Comparison of ENCODE assay signal across 5 worm cellular contexts in the genomic region with DNA sequence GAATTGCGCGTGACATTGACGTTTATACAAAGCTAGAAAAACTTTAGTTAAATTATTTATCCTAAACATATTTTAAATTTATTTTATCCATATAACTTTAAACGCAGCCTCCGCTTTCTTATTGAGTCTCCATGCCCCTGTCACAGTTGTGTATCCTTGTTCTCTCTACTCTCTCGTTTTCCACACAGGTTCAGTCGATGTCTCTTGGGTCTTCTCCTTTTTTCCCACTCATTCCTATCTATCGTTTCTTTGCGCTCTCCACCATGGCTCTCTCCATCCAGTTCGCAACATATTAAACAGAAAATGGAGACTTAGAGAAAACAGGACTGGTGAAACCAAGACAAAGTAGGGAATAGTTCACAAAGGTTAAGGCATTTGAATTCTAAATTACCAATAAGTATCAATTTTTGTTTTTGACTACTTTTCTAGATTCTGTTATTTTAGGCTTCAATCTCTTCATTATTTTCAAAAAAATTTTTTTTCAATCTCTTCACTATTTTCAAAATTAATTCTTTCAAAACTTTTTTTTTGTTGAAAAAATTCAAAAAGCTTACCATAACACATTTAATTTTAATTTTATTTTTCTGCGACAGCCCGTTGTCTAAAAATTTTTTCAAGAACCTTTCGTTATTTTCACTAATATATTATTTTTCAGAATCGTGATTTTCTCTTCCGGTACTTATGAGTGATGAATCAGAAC.
TF ChIP-seq lines count a peak whose summit lies in the region.

A gene (plus strand): TSS at position 650 of the 700 bp plus-strand sequence.

TF ChIP-seq in whole organism, L1 larva, 84 proteins besides CTCF, POLR2A, EP300 and RAD21 (continues in another document):
- TF ChIP-seq fkh-8 (tag; optimal IDR thresholded peaks at IDR 0.05; lab: Kevin White, UChicago): peak; percentile 63
- peak; percentile 29 for TF ChIP-seq aly-2 (tag; optimal IDR thresholded peaks at IDR 0.05; lab: Kevin White, UChicago)
- TF ChIP-seq snu-23 (GFP tag; optimal IDR thresholded peaks at IDR 0.05; lab: Kevin White, UChicago): peak; percentile 87
- peak; percentile 58 for TF ChIP-seq nhr-19 (GFP tag; conservative IDR thresholded peaks at IDR 0.05; lab: Robert Waterston, UW)
- TF ChIP-seq mab-9 (GFP tag; IDR thresholded peaks at IDR 0.05; lab: Robert Waterston, UW): no peak
- TF ChIP-seq tlp-1 (tag; optimal IDR thresholded peaks at IDR 0.05; lab: Kevin White, UChicago): no peak
- TF ChIP-seq C34B4.2 (tag; optimal IDR thresholded peaks at IDR 0.05; lab: Kevin White, UChicago): no peak
- TF ChIP-seq dsc-1 (tag; optimal IDR thresholded peaks at IDR 0.05; lab: Kevin White, UChicago): peak; percentile 75
- no peak for TF ChIP-seq unc-62 (GFP tag; optimal IDR thresholded peaks at IDR 0.05; lab: Kevin White, UChicago)
- TF ChIP-seq hlh-4 (tag; optimal IDR thresholded peaks at IDR 0.05; lab: Kevin White, UChicago): no peak
- TF ChIP-seq fos-1 (tag; optimal IDR thresholded peaks at IDR 0.05; lab: Kevin White, UChicago): no peak
- TF ChIP-seq rnt-1 (tag; optimal IDR thresholded peaks at IDR 0.05; lab: Kevin White, UChicago): peak; percentile 70
- TF ChIP-seq hlh-17 (GFP tag; optimal IDR thresholded peaks at IDR 0.05; lab: Kevin White, UChicago; ENCODE audit: borderline replicate concordance): no peak
- TF ChIP-seq grh-1 (GFP tag; IDR thresholded peaks at IDR 0.05; lab: Robert Waterston, UW): no peak
- peak; percentile 37 for TF ChIP-seq fkh-10 (GFP tag; optimal IDR thresholded peaks at IDR 0.05; lab: Kevin White, UChicago)
- TF ChIP-seq sup-37 (GFP tag; optimal IDR thresholded peaks at IDR 0.05; lab: Kevin White, UChicago): no peak
- TF ChIP-seq dpl-1 (GFP tag; optimal IDR thresholded peaks at IDR 0.05; lab: Kevin White, UChicago): no peak

TF ChIP-seq in whole organism, L3 larva, 47 proteins besides CTCF, POLR2A, EP300 and RAD21 (continues in another document):
- TF ChIP-seq pqm-1 (tag; optimal IDR thresholded peaks at IDR 0.05; lab: Kevin White, UChicago) (peak; percentile 48), skn-1 (tag; optimal IDR thresholded peaks at IDR 0.05; lab: Kevin White, UChicago) (peak; percentile 89), egl-27 (tag; optimal IDR thresholded peaks at IDR 0.05; lab: Kevin White, UChicago) (peak; percentile 23), nfya-1 (tag; optimal IDR thresholded peaks at IDR 0.05; lab: Kevin White, UChicago; ENCODE audit: insufficient read depth) (peak; percentile 83), elt-2 (tag; optimal IDR thresholded peaks at IDR 0.05; lab: Kevin White, UChicago) (peak; percentile 68), nhr-12 (tag; optimal IDR thresholded peaks at IDR 0.05; lab: Kevin White, UChicago) (no peak), unc-39 (tag; optimal IDR thresholded peaks at IDR 0.05; lab: Kevin White, UChicago) (no peak), R02D3.7 (tag; optimal IDR thresholded peaks at IDR 0.05; lab: Kevin White, UChicago) (peak; percentile 47), elt-1 (tag; optimal IDR thresholded peaks at IDR 0.05; lab: Kevin White, UChicago) (peak; percentile 2), unc-62 (GFP tag; optimal IDR thresholded peaks at IDR 0.05; lab: Kevin White, UChicago) (no peak), ceh-28 (tag; optimal IDR thresholded peaks at IDR 0.05; lab: Kevin White, UChicago) (peak; percentile 82), nhr-23 (tag; optimal IDR thresholded peaks at IDR 0.05; lab: Kevin White, UChicago) (peak; percentile 90), lin-39 (tag; optimal IDR thresholded peaks at IDR 0.05; lab: Kevin White, UChicago) (peak; percentile 54), hmg-11 (tag; optimal IDR thresholded peaks at IDR 0.05; lab: Kevin White, UChicago) (peak; percentile 86), nhr-77 (tag; optimal IDR thresholded peaks at IDR 0.05; lab: Kevin White, UChicago) (peak; percentile 66), ceh-82 (tag; optimal IDR thresholded peaks at IDR 0.05; lab: Kevin White, UChicago) (peak; percentile 14), nhr-67 (tag; optimal IDR thresholded peaks at IDR 0.05; lab: Kevin White, UChicago) (no peak)

TF ChIP-seq in whole organism, early embryonic, 17 proteins besides CTCF, POLR2A, EP300 and RAD21:
- no peak for TF ChIP-seq sea-1 (GFP tag; conservative IDR thresholded peaks at IDR 0.05; lab: Robert Waterston, UW)
- peak; percentile 63 for TF ChIP-seq F13C5.2 (tag; optimal IDR thresholded peaks at IDR 0.05; lab: Kevin White, UChicago)
- no peak for TF ChIP-seq ama-1 (optimal IDR thresholded peaks at IDR 0.05; lab: Kevin White, UChicago)
- peak; percentile 74 for TF ChIP-seq hmg-4 (GFP tag; optimal IDR thresholded peaks at IDR 0.05; lab: Kevin White, UChicago)
- no peak for TF ChIP-seq B0310.2 (tag; optimal IDR thresholded peaks at IDR 0.05; lab: Kevin White, UChicago)
- no peak for TF ChIP-seq tbx-37 (GFP tag; conservative IDR thresholded peaks at IDR 0.05; lab: Robert Waterston, UW)

TF ChIP-seq in whole organism, midembryonic, 9 proteins besides CTCF, POLR2A, EP300 and RAD21:
- TF ChIP-seq klf-2 (GFP tag; conservative IDR thresholded peaks at IDR 0.05; lab: Robert Waterston, UW) (no peak), tab-1 (GFP tag; IDR thresholded peaks at IDR 0.05; lab: Robert Waterston, UW) (no peak), T22C8.4 (GFP tag; IDR thresholded peaks at IDR 0.05; lab: Robert Waterston, UW) (no peak), flt-1 (GFP tag; IDR thresholded peaks at IDR 0.05; lab: Robert Waterston, UW) (0 out of 2 replicates have a peak, but pooled peaks have one; percentile 7), cog-1 (tag; optimal IDR thresholded peaks at IDR 0.05; lab: Kevin White, UChicago) (peak; percentile 59), ref-1 (GFP tag; conservative IDR thresholded peaks at IDR 0.05; lab: Robert Waterston, UW) (no peak), ztf-23 (GFP tag; IDR thresholded peaks at IDR 0.05; lab: Robert Waterston, UW) (no peak), ztf-29 (GFP tag; IDR thresholded peaks at IDR 0.05; lab: Robert Waterston, UW) (no peak), med-1 (GFP tag; optimal IDR thresholded peaks at IDR 0.05; lab: Kevin White, UChicago; ENCODE audit: insufficient read depth) (no peak)
TF ChIP-seq in whole organism, midembryonic: peak in this region for 2.

TF ChIP-seq in whole organism, young adult, 124 proteins besides CTCF, POLR2A, EP300 and RAD21 (continues in another document):
- TF ChIP-seq lir-1 (GFP tag; conservative IDR thresholded peaks at IDR 0.05; lab: Robert Waterston, UW): 0 out of 2 replicates have a peak, but pooled peaks have one; percentile 18
- no peak for TF ChIP-seq ccch-3 (GFP tag; optimal IDR thresholded peaks at IDR 0.05; lab: Kevin White, UChicago)
- TF ChIP-seq somi-1 (GFP tag; optimal IDR thresholded peaks at IDR 0.05; lab: Kevin White, UChicago): peak; percentile 64
- no peak for TF ChIP-seq hmg-20 (GFP tag; IDR thresholded peaks at IDR 0.05; lab: Robert Waterston, UW)
- TF ChIP-seq ceh-100 (GFP tag; IDR thresholded peaks at IDR 0.05; lab: Robert Waterston, UW): no peak
- TF ChIP-seq Y53F4B.3 (GFP tag; IDR thresholded peaks at IDR 0.05; lab: Robert Waterston, UW): no peak
- TF ChIP-seq lsl-1 (GFP tag; optimal IDR thresholded peaks at IDR 0.05; lab: Kevin White, UChicago): no peak
- no peak for TF ChIP-seq sdz-38 (tag; optimal IDR thresholded peaks at IDR 0.05; lab: Kevin White, UChicago)
- TF ChIP-seq ztf-3 (GFP tag; optimal IDR thresholded peaks at IDR 0.05; lab: Kevin White, UChicago): no peak
- TF ChIP-seq nfyb-1 (GFP tag; IDR thresholded peaks at IDR 0.05; lab: Robert Waterston, UW): peak; percentile 61; the same call in 1 of the 2 replicates
- no peak for TF ChIP-seq sptf-2 (GFP tag; optimal IDR thresholded peaks at IDR 0.05; lab: Kevin White, UChicago)
- TF ChIP-seq nfya-2 (GFP tag; IDR thresholded peaks at IDR 0.05; lab: Robert Waterston, UW): no peak
- TF ChIP-seq nfya-1 (tag; optimal IDR thresholded peaks at IDR 0.05; lab: Kevin White, UChicago; ENCODE audit: borderline replicate concordance, insufficient read depth): no peak
- TF ChIP-seq chd-7 (tag; optimal IDR thresholded peaks at IDR 0.05; lab: Kevin White, UChicago): no peak
- TF ChIP-seq madf-3 (GFP tag; IDR thresholded peaks at IDR 0.05; lab: Robert Waterston, UW): no peak
- no peak for TF ChIP-seq lin-26 (GFP tag; IDR thresholded peaks at IDR 0.05; lab: Robert Waterston, UW)
- TF ChIP-seq gei-17 (GFP tag; optimal IDR thresholded peaks at IDR 0.05; lab: Kevin White, UChicago): peak; percentile 93
- no peak for TF ChIP-seq die-1 (tag; optimal IDR thresholded peaks at IDR 0.05; lab: Kevin White, UChicago)
- peak; percentile 66 for TF ChIP-seq ztf-26 (tag; optimal IDR thresholded peaks at IDR 0.05; lab: Kevin White, UChicago)
- no peak for TF ChIP-seq egrh-3 (GFP tag; IDR thresholded peaks at IDR 0.05; lab: Robert Waterston, UW)
- TF ChIP-seq Y95B8A.8 (GFP tag; IDR thresholded peaks at IDR 0.05; lab: Robert Waterston, UW): no peak
- peak; percentile 86 for TF ChIP-seq dox-1 (GFP tag; IDR thresholded peaks at IDR 0.05; lab: Robert Waterston, UW)
- TF ChIP-seq rcor-1 (GFP tag; IDR thresholded peaks at IDR 0.05; lab: Robert Waterston, UW): peak; percentile 73
- no peak for TF ChIP-seq cebp-1 (GFP tag; IDR thresholded peaks at IDR 0.05; lab: Robert Waterston, UW)
- TF ChIP-seq cebp-1 (tag; optimal IDR thresholded peaks at IDR 0.05; lab: Kevin White, UChicago): peak; percentile 84
- no peak for TF ChIP-seq ztf-6 (GFP tag; IDR thresholded peaks at IDR 0.05; lab: Robert Waterston, UW)
- no peak for TF ChIP-seq ztf-18 (tag; optimal IDR thresholded peaks at IDR 0.05; lab: Kevin White, UChicago)
- no peak for TF ChIP-seq attf-6 (GFP tag; IDR thresholded peaks at IDR 0.05; lab: Robert Waterston, UW)
- TF ChIP-seq tlf-1 (GFP tag; optimal IDR thresholded peaks at IDR 0.05; lab: Kevin White, UChicago): peak; percentile 69
- TF ChIP-seq sea-2 (GFP tag; IDR thresholded peaks at IDR 0.05; lab: Robert Waterston, UW): no peak
- no peak for TF ChIP-seq snpc-1.3 (tag; optimal IDR thresholded peaks at IDR 0.05; lab: Kevin White, UChicago; ENCODE audit: insufficient read depth)
- no peak for TF ChIP-seq madf-10 (tag; optimal IDR thresholded peaks at IDR 0.05; lab: Kevin White, UChicago)
- TF ChIP-seq rec-8 (tag; optimal IDR thresholded peaks at IDR 0.05; lab: Kevin White, UChicago): no peak
- TF ChIP-seq F37B4.10 (GFP tag; IDR thresholded peaks at IDR 0.05; lab: Robert Waterston, UW): no peak
- TF ChIP-seq ceh-27 (GFP tag; optimal IDR thresholded peaks at IDR 0.05; lab: Kevin White, UChicago): peak; percentile 45
- TF ChIP-seq ceh-58 (GFP tag; IDR thresholded peaks at IDR 0.05; lab: Robert Waterston, UW): no peak
- peak; percentile 64 for TF ChIP-seq tbp1 (GFP tag; optimal IDR thresholded peaks at IDR 0.05; lab: Kevin White, UChicago)
- TF ChIP-seq dpff-1 (tag; optimal IDR thresholded peaks at IDR 0.05; lab: Kevin White, UChicago): no peak
- no peak for TF ChIP-seq B0019.2 (GFP tag; conservative IDR thresholded peaks at IDR 0.05; lab: Robert Waterston, UW)
- no peak for TF ChIP-seq bed-2 (GFP tag; IDR thresholded peaks at IDR 0.05; lab: Robert Waterston, UW)
- no peak for TF ChIP-seq hlh-26 (GFP tag; conservative IDR thresholded peaks at IDR 0.05; lab: Robert Waterston, UW)
